Worm (Caenorhabditis elegans): ENCODE data around the gene sru-15.

The sru-15 gene

ce11 chrIV:17442503-17442902 is 46.5 kb downstream of the sru-15 start, which contains the start of gene F11E6.11:
Gene F11E6.11, plus strand, starts transcription at chrIV:17442827.
- no peak for TF ChIP-seq bed-1 (GFP tag; IDR thresholded peaks at IDR 0.05)
- TF ChIP-seq lsy-27 (tag; optimal IDR thresholded peaks at IDR 0.05; ENCODE audit: borderline replicate concordance, insufficient read depth) = no peak
- no peak for TF ChIP-seq hlh-12 (tag; optimal IDR thresholded peaks at IDR 0.05)
- no peak for TF ChIP-seq chd-7 (tag; optimal IDR thresholded peaks at IDR 0.05)
- TF ChIP-seq egl-44 (GFP tag; IDR thresholded peaks at IDR 0.05) = no peak
- no peak for TF ChIP-seq B0336.3 (GFP tag; IDR thresholded peaks at IDR 0.05)

Data from whole organism, young adult.